Fruit fly (Drosophila melanogaster) S2 (cell line): ENCODE data around the gene Vps4.

ENCODE experiments used
- CG8478 ChIP-seq: fragments of >200 bp; optimal IDR thresholded peaks from 2 replicates; lab custom pipeline; 2018
- CTCF ChIP-seq, 2 experiments: fragments of >200 bp; optimal IDR thresholded peaks; 2 replicates each; lab custom pipeline; 2018

- no peak for TF ChIP-seq CG8478 (lab: Kevin White, UChicago)
- TF ChIP-seq CTCF (optimal IDR thresholded peaks at IDR 0.05; lab: Kevin White, UChicago), result peak; percentile 84 to 87
These were observed 22.9 kb upstream of the Vps4 start for dm6 chrX:17884567-17884966.
